Worm (Caenorhabditis elegans): ENCODE measurements around the gene glc-4.

- TF ChIP-seq unc-39 (tag; optimal IDR thresholded peaks at IDR 0.05) (no peak), pha-4 (tag; optimal IDR thresholded peaks at IDR 0.05) (no peak)
Measured at ce11 chrII:7217047-7217446, 42.3 kb upstream of the glc-4 start, which contains the start of gene E04F6.10.
